Worm (Caenorhabditis elegans): Measurements from ENCODE around the gene ZK816.3.

ZK816.3 gene

DNA sequence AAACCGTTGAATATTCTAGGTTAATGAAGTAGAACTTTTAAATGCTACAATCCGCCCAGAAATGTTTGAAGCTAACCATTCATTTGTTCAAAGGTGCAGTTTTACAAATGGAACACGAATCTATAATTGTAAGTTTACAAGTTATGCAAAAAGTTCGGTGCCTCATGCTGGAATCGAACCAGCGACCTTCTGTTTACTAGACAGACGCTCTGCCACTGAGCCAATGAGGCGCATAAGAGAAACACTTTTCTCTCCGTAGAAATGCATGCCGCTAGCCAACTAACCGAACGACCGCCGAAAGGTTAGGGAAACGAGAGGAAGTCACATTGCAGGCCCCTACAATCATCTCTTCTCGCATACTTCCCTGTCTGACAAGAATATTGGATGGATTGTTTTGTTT is 23.1 kb downstream of the ZK816.3 start:
- TF ChIP-seq hnd-1 (tag; optimal IDR thresholded peaks at IDR 0.05) (peak; percentile 71), hmbx-1 (tag; optimal IDR thresholded peaks at IDR 0.05) (peak; percentile 62), tbx-11 (GFP tag; IDR thresholded peaks at IDR 0.05) (peak; percentile 84), ceh-36 (tag; optimal IDR thresholded peaks at IDR 0.05) (peak; percentile 77), ama-1 (optimal IDR thresholded peaks at IDR 0.05) (no peak), ets-7 (tag; optimal IDR thresholded peaks at IDR 0.05) (peak; percentile 36), scrt-1 (GFP tag; IDR thresholded peaks at IDR 0.05) (peak; percentile 93), sea-1 (GFP tag; conservative IDR thresholded peaks at IDR 0.05) (peak; percentile 92), tra-4 (tag; optimal IDR thresholded peaks at IDR 0.05) (peak; percentile 71), aly-1 (tag; optimal IDR thresholded peaks at IDR 0.05) (peak; percentile 88), pes-1 (GFP tag; IDR thresholded peaks at IDR 0.05) (peak; percentile 95), F13C5.2 (tag; optimal IDR thresholded peaks at IDR 0.05) (peak; percentile 86), flt-1 (GFP tag; IDR thresholded peaks at IDR 0.05) (peak; percentile 94), tbx-37 (GFP tag; conservative IDR thresholded peaks at IDR 0.05) (peak; percentile 90), hmg-4 (GFP tag; optimal IDR thresholded peaks at IDR 0.05) (peak; percentile 88), B0310.2 (tag; optimal IDR thresholded peaks at IDR 0.05) (peak; percentile 81), ceh-13 (GFP tag; optimal IDR thresholded peaks at IDR 0.05) (peak; percentile 81)

ce11 chrX:3374642-3375041 is 26.5 kb downstream of the ZK816.3 start, which contains the start of gene clc-3:
TSS of gene clc-3 (minus strand) at chrX:3374742.
- no peak for TF ChIP-seq pes-1 (GFP tag; IDR thresholded peaks at IDR 0.05)

DNA sequence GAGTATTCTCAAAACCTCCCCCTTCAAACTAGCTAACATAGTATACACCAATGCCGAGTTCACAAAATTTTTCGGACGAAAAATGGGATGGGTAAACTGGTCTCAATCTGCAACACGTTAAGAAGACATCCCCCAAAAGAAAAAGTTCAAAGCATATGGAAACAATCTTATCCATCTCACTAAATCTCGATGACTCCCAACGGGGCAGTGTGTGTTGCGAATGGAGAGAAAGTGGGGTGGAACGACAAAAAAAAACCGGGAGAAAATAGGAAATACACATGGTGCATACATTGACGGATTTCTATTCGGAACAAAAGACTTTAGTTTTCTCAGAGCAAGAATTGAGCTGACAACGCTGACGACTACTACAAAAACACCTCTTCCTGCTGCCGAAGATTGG is 27.1 kb downstream of the ZK816.3 start:
- no peak for TF ChIP-seq B0310.2 (tag; optimal IDR thresholded peaks at IDR 0.05)
- no peak for TF ChIP-seq tbx-11 (GFP tag; IDR thresholded peaks at IDR 0.05)
- no peak for TF ChIP-seq hmg-4 (GFP tag; optimal IDR thresholded peaks at IDR 0.05)
- TF ChIP-seq ama-1 (optimal IDR thresholded peaks at IDR 0.05) = no peak
- TF ChIP-seq ceh-13 (GFP tag; optimal IDR thresholded peaks at IDR 0.05) = no peak
- TF ChIP-seq hnd-1 (tag; optimal IDR thresholded peaks at IDR 0.05) = no peak

DNA sequence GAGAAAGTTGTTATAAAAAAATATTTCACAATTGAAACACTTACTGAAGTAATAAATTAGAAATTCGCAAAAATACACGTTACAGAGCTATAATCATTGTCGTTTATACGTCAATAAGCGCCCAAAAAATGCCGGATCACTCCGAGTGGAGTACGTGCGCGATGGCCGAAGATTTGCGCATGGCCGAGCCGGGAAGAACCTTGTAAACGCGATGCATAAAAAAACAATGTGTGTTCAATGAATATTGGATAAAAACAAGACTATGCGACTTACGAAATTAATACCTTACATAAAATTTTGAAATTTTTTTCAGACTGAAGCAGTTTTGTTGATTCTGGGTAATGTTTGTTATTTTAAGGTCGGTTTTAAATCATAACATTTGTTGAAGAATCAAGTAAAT is 30.9 kb downstream of the ZK816.3 start, which contains the start of gene sorf-1:
Gene sorf-1 (minus strand): TSS at position 135 of the 400 bp plus-strand sequence.
- TF ChIP-seq tbx-37 (GFP tag; conservative IDR thresholded peaks at IDR 0.05) (no peak), hnd-1 (tag; optimal IDR thresholded peaks at IDR 0.05) (no peak), hmg-4 (GFP tag; optimal IDR thresholded peaks at IDR 0.05) (no peak), F13C5.2 (tag; optimal IDR thresholded peaks at IDR 0.05) (no peak), scrt-1 (GFP tag; IDR thresholded peaks at IDR 0.05) (no peak), sea-1 (GFP tag; conservative IDR thresholded peaks at IDR 0.05) (no peak), ceh-36 (tag; optimal IDR thresholded peaks at IDR 0.05) (no peak), ama-1 (optimal IDR thresholded peaks at IDR 0.05) (no peak), flt-1 (GFP tag; IDR thresholded peaks at IDR 0.05) (no peak), pes-1 (GFP tag; IDR thresholded peaks at IDR 0.05) (no peak), B0310.2 (tag; optimal IDR thresholded peaks at IDR 0.05) (no peak), tbx-11 (GFP tag; IDR thresholded peaks at IDR 0.05) (no peak), ceh-13 (GFP tag; optimal IDR thresholded peaks at IDR 0.05) (no peak)

DNA sequence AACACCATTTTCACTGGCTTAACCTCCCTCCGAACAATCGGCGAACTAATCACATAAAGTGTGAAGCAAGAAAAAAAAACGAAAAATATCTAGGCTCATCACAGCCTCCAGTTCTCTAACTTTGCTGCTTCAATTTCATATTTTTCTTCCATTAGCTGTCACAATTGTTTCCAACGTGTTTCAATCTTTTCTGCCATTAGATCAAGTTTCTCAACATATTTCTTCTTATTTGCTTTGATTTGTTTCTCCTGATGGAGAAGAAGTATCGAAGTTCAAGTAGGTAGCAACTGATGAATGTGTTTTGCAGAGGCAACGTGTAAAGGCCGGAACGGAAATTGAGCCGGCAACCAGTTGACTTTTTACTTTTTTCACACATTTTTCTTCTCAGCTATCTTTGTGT is 32.0 kb downstream of the ZK816.3 start, which contains the start of gene ZK563.7:
Gene ZK563.7 (plus strand): TSS at position 301 of the 400 bp plus-strand sequence.
- TF ChIP-seq pes-1 (GFP tag; IDR thresholded peaks at IDR 0.05) (no peak), hmg-4 (GFP tag; optimal IDR thresholded peaks at IDR 0.05) (no peak)

ce11 chrX:3385362-3385761 is 37.2 kb downstream of the ZK816.3 start, which contains the start of gene acp-1:
TSS of gene acp-1 (minus strand) at chrX:3385462.
- TF ChIP-seq scrt-1 (GFP tag; IDR thresholded peaks at IDR 0.05) (no peak), sea-1 (GFP tag; conservative IDR thresholded peaks at IDR 0.05) (no peak), hmg-4 (GFP tag; optimal IDR thresholded peaks at IDR 0.05) (no peak), aly-1 (tag; optimal IDR thresholded peaks at IDR 0.05) (no peak), ama-1 (optimal IDR thresholded peaks at IDR 0.05) (no peak), B0310.2 (tag; optimal IDR thresholded peaks at IDR 0.05) (no peak), tbx-37 (GFP tag; conservative IDR thresholded peaks at IDR 0.05) (no peak), F13C5.2 (tag; optimal IDR thresholded peaks at IDR 0.05) (no peak), pes-1 (GFP tag; IDR thresholded peaks at IDR 0.05) (no peak), ceh-36 (tag; optimal IDR thresholded peaks at IDR 0.05) (no peak), ceh-13 (GFP tag; optimal IDR thresholded peaks at IDR 0.05) (no peak), hmbx-1 (tag; optimal IDR thresholded peaks at IDR 0.05) (no peak)

DNA sequence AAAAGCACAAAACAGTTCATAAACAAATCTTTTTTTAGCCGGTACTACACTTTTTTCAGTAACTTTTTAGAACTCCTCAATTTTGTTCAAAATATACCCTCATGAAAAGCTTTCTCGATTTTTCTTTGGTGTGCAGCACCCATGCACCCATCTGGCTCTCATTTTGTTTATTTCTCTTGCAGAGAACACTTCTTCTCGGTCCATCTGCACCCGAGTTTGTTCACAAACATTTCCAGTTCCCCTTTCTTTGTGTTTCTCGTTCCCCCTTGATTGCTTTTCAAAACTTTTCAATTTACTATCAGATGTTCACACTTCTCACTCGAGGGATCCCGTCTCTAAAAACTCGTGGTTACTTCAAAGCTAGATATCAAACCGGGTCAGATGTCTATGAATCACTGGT is 45.4 kb downstream of the ZK816.3 start, which contains the start of gene slcf-2:
Gene slcf-2 (plus strand): TSS at position 301 of the 400 bp plus-strand sequence.
- TF ChIP-seq hnd-1 (tag; optimal IDR thresholded peaks at IDR 0.05) (no peak), ceh-13 (GFP tag; optimal IDR thresholded peaks at IDR 0.05) (no peak), tbx-11 (GFP tag; IDR thresholded peaks at IDR 0.05) (no peak), tra-4 (tag; optimal IDR thresholded peaks at IDR 0.05) (no peak), flt-1 (GFP tag; IDR thresholded peaks at IDR 0.05) (no peak), pes-1 (GFP tag; IDR thresholded peaks at IDR 0.05) (no peak), aly-1 (tag; optimal IDR thresholded peaks at IDR 0.05) (no peak), ets-7 (tag; optimal IDR thresholded peaks at IDR 0.05) (no peak), scrt-1 (GFP tag; IDR thresholded peaks at IDR 0.05) (no peak), sea-1 (GFP tag; conservative IDR thresholded peaks at IDR 0.05) (no peak), ceh-36 (tag; optimal IDR thresholded peaks at IDR 0.05) (no peak), hmg-4 (GFP tag; optimal IDR thresholded peaks at IDR 0.05) (no peak), B0310.2 (tag; optimal IDR thresholded peaks at IDR 0.05) (no peak), hmbx-1 (tag; optimal IDR thresholded peaks at IDR 0.05) (no peak), F13C5.2 (tag; optimal IDR thresholded peaks at IDR 0.05) (no peak), tbx-37 (GFP tag; conservative IDR thresholded peaks at IDR 0.05) (no peak), ama-1 (optimal IDR thresholded peaks at IDR 0.05) (no peak)

- TF ChIP-seq scrt-1 (GFP tag; IDR thresholded peaks at IDR 0.05) = no peak
Observed at ce11 chrX:3396735-3397134, 48.5 kb downstream of the ZK816.3 start.
